Fruit fly (Drosophila melanogaster): Measurements from ENCODE around the gene CG6576.

dm6 chr3L:8748839-8749238, 7.0 kb upstream of the CG6576 start:
- TF ChIP-seq Dll (optimal IDR thresholded peaks at IDR 0.05) (no peak), CG8478 (optimal IDR thresholded peaks at IDR 0.05) (no peak), psq (optimal IDR thresholded peaks at IDR 0.05) (no peak), EcR (GFP tag; optimal IDR thresholded peaks at IDR 0.05) (no peak), pan (optimal IDR thresholded peaks at IDR 0.05) (no peak)
